Worm (Caenorhabditis elegans) whole organism, young adult: Measurements from ENCODE around the gene Y54G2A.76.

Experiments used
- B0261.1 ChIP-seq: sonication (generic microtip); optimal IDR thresholded peaks from 2 replicates; lab custom pipeline; 2016; ENCODE audit warnings: mild to moderate bottlenecking, missing genetic modification characterization, moderate library complexity, missing compliant biosample characterization
- F37B4.10 ChIP-seq: fragments of 200-800 bp; sonication (Bioruptor generic); IDR thresholded peaks from 2 replicates; pipeline ENCODE4 v1.3.6; 2022; ENCODE audit warnings: missing genetic modification characterization, missing compliant biosample characterization
- F57A8.1 ChIP-seq: fragments of 200-800 bp; sonication (Bioruptor generic); optimal IDR thresholded peaks from 2 replicates; lab custom pipeline; 2018; ENCODE audit warnings: mild to moderate bottlenecking, missing genetic modification characterization, moderate library complexity, missing compliant biosample characterization
- T26A5.8 ChIP-seq: sonication (generic microtip); optimal IDR thresholded peaks from 2 replicates; lab custom pipeline; 2016; ENCODE audit warnings: missing genetic modification characterization, missing compliant biosample characterization
- Y53G8AR.9 ChIP-seq: fragments of 200-800 bp; sonication (Bioruptor generic); conservative IDR thresholded peaks from 2 replicates; pipeline ENCODE4 v1.3.6; 2022; ENCODE audit warnings: missing genetic modification reagents, missing genetic modification characterization, missing compliant biosample characterization
- Y95B8A.8 ChIP-seq: fragments of 200-800 bp; sonication (Bioruptor generic); IDR thresholded peaks from 2 replicates; pipeline ENCODE4 v1.3.6; 2022; ENCODE audit warnings: missing genetic modification reagents, missing genetic modification characterization, missing compliant biosample characterization
- akir-1 ChIP-seq: fragments of 200-800 bp; sonication (Bioruptor generic); optimal IDR thresholded peaks from 2 replicates; lab custom pipeline; 2018; ENCODE audit warnings: mild to moderate bottlenecking, missing genetic modification characterization, moderate library complexity, missing compliant biosample characterization
- aptf-3 ChIP-seq: fragments of 200-800 bp; sonication (Bioruptor generic); IDR thresholded peaks from 2 replicates; pipeline ENCODE4 v1.3.6; 2022; ENCODE audit warnings: missing genetic modification characterization, missing compliant biosample characterization
- atf-7 ChIP-seq: sonication (generic microtip); optimal IDR thresholded peaks from 2 replicates; lab custom pipeline; 2017; ENCODE audit warnings: mild to moderate bottlenecking, missing genetic modification characterization, missing compliant biosample characterization
- attf-5 ChIP-seq: fragments of 200-800 bp; sonication (Bioruptor generic); optimal IDR thresholded peaks from 2 replicates; lab custom pipeline; 2018; ENCODE audit warnings: mild to moderate bottlenecking, missing genetic modification characterization, missing compliant biosample characterization
- attf-6 ChIP-seq: fragments of 200-800 bp; sonication (Bioruptor generic); IDR thresholded peaks from 2 replicates; pipeline ENCODE4 v1.3.6; 2022; ENCODE audit warnings: missing genetic modification reagents, missing genetic modification characterization, missing compliant biosample characterization
- bed-2 ChIP-seq: fragments of 200-800 bp; sonication (Bioruptor generic); IDR thresholded peaks from 2 replicates; pipeline ENCODE4 v1.3.6; 2022; ENCODE audit warnings: missing genetic modification reagents, missing genetic modification characterization, missing compliant biosample characterization
- ets-4 ChIP-seq: fragments of 200-800 bp; sonication (Bioruptor generic); optimal IDR thresholded peaks from 2 replicates; lab custom pipeline; 2018; ENCODE audit warnings: mild to moderate bottlenecking, missing genetic modification characterization, missing compliant biosample characterization
- him-1 ChIP-seq: sonication (generic microtip); optimal IDR thresholded peaks from 2 replicates; lab custom pipeline; 2016; ENCODE audit warnings: missing genotype, missing genetic modification reagents, missing genetic modification characterization, missing compliant biosample characterization
- let-526 ChIP-seq: fragments of 200-800 bp; sonication (Bioruptor generic); IDR thresholded peaks from 2 replicates; pipeline ENCODE4 v1.3.6; 2022; ENCODE audit warnings: missing genetic modification reagents, missing genetic modification characterization, missing compliant biosample characterization
- let-607 ChIP-seq, 2 experiments: fragments of 200-800 bp in 1 of 2; sonication (Bioruptor generic) in 1 of 2; sonication (generic microtip) in 1 of 2; optimal IDR thresholded peaks; 2 replicates each; lab custom pipeline; 2016 to 2018; ENCODE audit warnings: mild to moderate bottlenecking in 2 of 2, missing compliant biosample characterization in 2 of 2, missing genetic modification characterization in 2 of 2, moderate library complexity in 2 of 2, missing genotype in 1 of 2
- lsl-1 ChIP-seq: fragments of 200-800 bp; sonication (Bioruptor generic); optimal IDR thresholded peaks from 2 replicates; lab custom pipeline; 2018; ENCODE audit warnings: mild to moderate bottlenecking, missing genetic modification characterization, moderate library complexity, missing compliant biosample characterization
- madf-6 ChIP-seq: fragments of 200-800 bp; sonication (Bioruptor generic); IDR thresholded peaks from 2 replicates; pipeline ENCODE4 v1.3.6; 2022; ENCODE audit warnings: missing genetic modification reagents, missing genetic modification characterization, missing compliant biosample characterization
- nfya-1 ChIP-seq: sonication (generic microtip); optimal IDR thresholded peaks from 2 replicates; lab custom pipeline; 2017; ENCODE audit warnings: antibody characterized with exemption, missing compliant biosample characterization, missing genetic modification characterization, borderline replicate concordance; ENCODE audit not compliant: insufficient read depth
- nfya-2 ChIP-seq: fragments of 200-800 bp; sonication (Bioruptor generic); IDR thresholded peaks from 2 replicates; pipeline ENCODE4 v1.3.6; 2022; ENCODE audit warnings: missing genetic modification reagents, missing genetic modification characterization, missing compliant biosample characterization
- nfyb-1 ChIP-seq: fragments of 200-800 bp; sonication (Bioruptor generic); IDR thresholded peaks from 2 replicates; pipeline ENCODE4 v1.3.6; 2022; ENCODE audit warnings: missing genetic modification reagents, missing genetic modification characterization, missing compliant biosample characterization
- nhr-80 ChIP-seq: sonication (generic microtip); optimal IDR thresholded peaks from 2 replicates; lab custom pipeline; 2016; ENCODE audit warnings: missing genetic modification characterization, missing compliant biosample characterization
- repo-1 ChIP-seq: sonication (generic microtip); optimal IDR thresholded peaks from 2 replicates; lab custom pipeline; 2017; ENCODE audit warnings: mild to moderate bottlenecking, missing genetic modification characterization, missing compliant biosample characterization
- snpc-1.1 ChIP-seq: sonication (generic microtip); optimal IDR thresholded peaks from 2 replicates; lab custom pipeline; 2017; ENCODE audit warnings: missing genetic modification characterization, mild to moderate bottlenecking, missing compliant biosample characterization, antibody characterized with exemption, moderate library complexity, missing genotype, missing genetic modification reagents; ENCODE audit not compliant: insufficient read depth
- snpc-1.3 ChIP-seq: sonication (generic microtip); optimal IDR thresholded peaks from 2 replicates; lab custom pipeline; 2017; ENCODE audit warnings: missing genetic modification characterization, mild to moderate bottlenecking, missing compliant biosample characterization, antibody characterized with exemption, moderate library complexity, missing genotype, missing genetic modification reagents; ENCODE audit not compliant: insufficient read depth
- snpc-3.4 ChIP-seq: sonication (generic microtip); optimal IDR thresholded peaks from 2 replicates; lab custom pipeline; 2017; ENCODE audit warnings: missing genetic modification characterization, mild to moderate bottlenecking, missing compliant biosample characterization, antibody characterized with exemption, moderate library complexity, missing genotype, missing genetic modification reagents
- snpc-4 ChIP-seq, 5 experiments: fragments of 150-350 bp in 1 of 5; sonication (generic microtip) in 4 of 5; optimal IDR thresholded peaks; 2 replicates each; lab custom pipeline; 2014 to 2018; ENCODE audit warnings: missing genetic modification characterization in 5 of 5, missing biosample characterization in 3 of 5, antibody characterized with exemption in 2 of 5, mild to moderate bottlenecking in 2 of 5, missing compliant biosample characterization in 2 of 5, missing genotype in 2 of 5, moderate library complexity in 2 of 5, missing genetic modification reagents in 1 of 5
- sptf-2 ChIP-seq: fragments of 200-800 bp; sonication (Bioruptor generic); optimal IDR thresholded peaks from 2 replicates; lab custom pipeline; 2018; ENCODE audit warnings: mild to moderate bottlenecking, missing genetic modification characterization, missing compliant biosample characterization
- tbp1 ChIP-seq: fragments of 200-800 bp; sonication (Bioruptor generic); optimal IDR thresholded peaks from 2 replicates; lab custom pipeline; 2018; ENCODE audit warnings: mild to moderate bottlenecking, missing genetic modification characterization, missing compliant biosample characterization

Y54G2A.76 gene

DNA sequence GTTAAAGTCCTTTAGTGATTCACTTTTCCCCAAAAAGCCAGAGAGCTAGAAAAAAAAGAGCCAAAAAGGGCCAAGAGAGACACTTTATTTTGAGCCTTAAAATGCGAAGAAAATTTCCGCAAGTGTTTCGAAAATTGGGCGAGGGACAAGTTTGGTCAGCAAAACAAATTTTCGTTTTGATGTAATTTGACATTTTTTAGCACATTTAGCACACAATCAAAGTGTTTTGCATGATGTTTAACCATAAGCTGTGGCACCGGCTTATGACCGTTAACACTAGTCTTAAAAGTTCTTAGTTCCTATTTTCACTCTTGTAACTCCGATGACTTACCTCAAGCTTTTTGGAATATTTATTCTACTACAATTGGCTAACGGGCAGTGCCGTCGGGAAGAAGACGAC is 11.2 kb downstream of the Y54G2A.76 start, which contains the start of gene Y54G2A.37:
Gene Y54G2A.37 (plus strand): TSS at position 301 of the 400 bp plus-strand sequence.
- no peak for TF ChIP-seq madf-6 (GFP tag; lab: Robert Waterston, UW)
- no peak for TF ChIP-seq Y53G8AR.9 (GFP tag; lab: Robert Waterston, UW)
- no peak for TF ChIP-seq let-607 (tag; optimal IDR thresholded peaks at IDR 0.05; lab: Kevin White, UChicago)
- no peak for TF ChIP-seq let-526
- TF ChIP-seq attf-5 (GFP tag; lab: Kevin White, UChicago) = no peak
- TF ChIP-seq nfya-2 (GFP tag; lab: Robert Waterston, UW) = no peak
- TF ChIP-seq, all 124 proteins: peak for 0

DNA sequence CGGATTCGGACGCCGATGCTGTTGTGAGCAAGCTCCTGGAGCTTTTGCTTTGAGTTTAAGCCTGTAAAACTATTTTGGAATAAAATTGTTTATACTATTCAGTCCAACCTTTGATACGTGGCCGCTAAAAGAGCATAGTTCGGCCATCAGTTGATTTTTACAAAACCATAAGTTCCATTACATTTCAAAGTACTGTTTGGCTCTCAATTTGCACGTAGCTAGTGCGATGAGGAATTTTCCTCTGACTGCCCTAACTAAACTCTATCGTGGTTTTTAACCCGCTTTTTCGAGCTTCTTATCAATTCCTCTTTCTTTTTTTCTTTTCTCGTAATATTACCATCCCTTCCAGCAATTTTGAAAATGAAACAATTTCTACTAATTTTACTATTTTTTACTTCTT is 14.2 kb downstream of the Y54G2A.76 start, which contains the start of gene clec-80:
Gene clec-80 (plus strand): TSS at position 301 of the 400 bp plus-strand sequence.
- no peak for TF ChIP-seq nfya-1 (tag; lab: Kevin White, UChicago)
- no peak for TF ChIP-seq B0261.1 (tag; lab: Kevin White, UChicago)
- no peak for TF ChIP-seq attf-5 (GFP tag; lab: Kevin White, UChicago)
- no peak for TF ChIP-seq sptf-2 (GFP tag; lab: Kevin White, UChicago)
- TF ChIP-seq, all 124 proteins: peak for 0

DNA sequence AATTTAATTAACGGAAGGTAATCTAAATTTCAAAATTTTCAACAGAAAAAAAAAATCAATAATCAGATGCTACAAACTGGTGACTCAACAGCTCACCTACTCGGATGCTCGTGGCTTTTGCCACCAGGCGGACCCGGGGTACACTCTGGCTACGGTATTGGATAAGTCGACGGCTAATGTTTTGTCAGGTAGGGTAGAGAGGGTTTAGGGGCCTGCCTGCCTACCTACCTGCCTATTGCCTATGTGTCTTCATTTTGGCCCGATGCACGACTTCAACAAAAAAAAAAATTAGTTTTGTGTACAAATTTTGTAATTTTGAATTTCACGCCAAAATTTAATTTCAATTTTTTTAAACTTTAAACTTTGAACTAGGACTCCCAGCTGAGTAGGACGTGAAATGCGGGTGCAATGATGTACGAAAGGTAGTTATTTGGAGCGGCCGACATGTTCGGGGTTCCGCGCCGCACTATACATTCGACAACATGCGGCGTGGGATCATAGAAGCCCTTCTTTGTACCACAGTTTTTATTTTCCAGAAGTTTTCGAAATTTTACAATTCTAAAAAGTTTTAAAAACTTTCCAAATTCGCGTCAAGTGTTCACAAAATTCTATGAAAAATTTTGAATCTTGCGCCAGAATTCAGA is 16.4 kb downstream of the Y54G2A.76 start:
- TF ChIP-seq repo-1 (tag; lab: Kevin White, UChicago) (no peak), snpc-1.1 (tag; lab: Kevin White, UChicago) (peak; percentile 94), him-1 (tag; lab: Kevin White, UChicago) (peak; percentile 83), snpc-4 (GFP tag; optimal IDR thresholded peaks at IDR 0.05; lab: Kevin White, UChicago) (peak; percentile 89), snpc-4 (tag; optimal IDR thresholded peaks at IDR 0.05; lab: Kevin White, UChicago) (peak; percentile 77 to 95 (median 90)), snpc-3.4 (tag; lab: Kevin White, UChicago) (peak; percentile 76), tbp1 (GFP tag; lab: Kevin White, UChicago) (peak; percentile 37), nfyb-1 (no peak), snpc-1.3 (tag; lab: Kevin White, UChicago) (peak; percentile 45), F37B4.10 (GFP tag; lab: Robert Waterston, UW) (no peak), atf-7 (tag; lab: Kevin White, UChicago) (peak; percentile 3), Y95B8A.8 (GFP tag; lab: Robert Waterston, UW) (no peak), lsl-1 (GFP tag; lab: Kevin White, UChicago) (peak; percentile 5), bed-2 (GFP tag; lab: Robert Waterston, UW) (no peak), attf-6 (no peak)

DNA sequence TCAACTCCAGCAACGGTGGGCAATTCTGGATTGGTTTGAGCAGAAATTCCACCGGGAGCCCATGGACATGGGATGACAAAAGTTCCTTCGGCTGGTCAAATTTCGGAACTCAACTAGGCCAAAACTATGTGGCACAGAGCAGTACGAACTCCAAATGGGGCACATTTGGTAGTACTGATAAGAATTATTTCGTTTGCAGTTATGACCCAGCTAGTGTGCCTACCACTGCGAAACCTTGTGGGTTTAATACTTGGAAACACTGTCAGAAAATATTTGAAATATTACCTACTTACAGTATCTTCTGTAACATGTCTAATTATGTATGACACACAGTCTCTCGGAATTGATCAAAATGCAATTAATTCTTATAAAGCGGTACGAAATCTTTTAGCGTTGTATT is 17.1 kb downstream of the Y54G2A.76 start:
- peak; percentile 58 for TF ChIP-seq nhr-80 (tag; lab: Kevin White, UChicago)
- TF ChIP-seq T26A5.8 (tag; lab: Kevin White, UChicago) = no peak
- TF ChIP-seq, all 124 proteins: peak for 1

DNA sequence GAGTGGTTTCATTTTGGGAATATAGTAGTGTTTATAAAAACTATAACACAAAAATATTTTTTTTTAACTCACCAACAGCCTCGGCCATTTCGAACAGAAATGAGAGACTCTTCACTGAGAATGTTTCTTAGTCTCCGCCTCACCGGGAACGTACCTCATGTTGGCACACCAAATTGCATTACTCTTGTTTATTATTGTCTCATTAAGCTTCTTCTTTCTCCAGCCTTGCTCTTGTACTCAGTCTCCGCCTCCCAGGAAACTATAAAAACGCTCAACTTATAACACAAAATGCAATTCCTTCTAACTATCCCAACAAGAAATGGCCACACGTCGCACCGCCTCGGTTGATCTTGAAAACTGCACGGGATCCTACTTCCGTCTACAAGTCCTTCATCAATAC is 23.4 kb downstream of the Y54G2A.76 start, which contains the start of the genes Y54G2A.48 and pudl-1:
Gene Y54G2A.48 (minus strand): TSS at position 101 of the 400 bp plus-strand sequence.
Gene pudl-1 (plus strand): TSS at position 320 of the 400 bp plus-strand sequence.
- TF ChIP-seq akir-1 (no peak), F57A8.1 (GFP tag; lab: Kevin White, UChicago) (no peak), aptf-3 (GFP tag; lab: Robert Waterston, UW) (no peak), ets-4 (GFP tag; lab: Kevin White, UChicago) (no peak)
